Fruit fly (Drosophila melanogaster) whole organism, wandering third instar larva: ENCODE measurements around the gene CG42671.

Experiments
- Abd-B ChIP-seq: fragments of >200 bp; optimal IDR thresholded peaks from 2 replicates; lab custom pipeline; 2017; ENCODE audit warnings: missing biosample characterization, missing genetic modification characterization
- CG32264 ChIP-seq: fragments of 200-800 bp; sonication (Bioruptor generic); optimal IDR thresholded peaks from 2 replicates; lab custom pipeline; 2016; ENCODE audit warnings: missing biosample characterization, missing genetic modification characterization
- CG9705 ChIP-seq: fragments of 200-800 bp; sonication (Bioruptor generic); optimal IDR thresholded peaks from 2 replicates; lab custom pipeline; 2018; ENCODE audit warnings: missing biosample characterization, mild to moderate bottlenecking, missing genetic modification characterization
- CrebA ChIP-seq: fragments of 200-800 bp; sonication (Bioruptor generic); optimal IDR thresholded peaks from 2 replicates; lab custom pipeline; 2016; ENCODE audit warnings: missing biosample characterization, mild to moderate bottlenecking, missing genetic modification characterization, borderline replicate concordance
- Dfd ChIP-seq: fragments of >200 bp; optimal IDR thresholded peaks from 2 replicates; lab custom pipeline; 2017; ENCODE audit warnings: missing biosample characterization, missing genetic modification characterization
- Dif ChIP-seq: fragments of 200-275, 200-300 bp; sonication (Bioruptor generic); optimal IDR thresholded peaks from 2 replicates; lab custom pipeline; 2018; ENCODE audit warnings: missing biosample characterization, missing genetic modification characterization; ENCODE audit not compliant: partially characterized antibody
- GATAd ChIP-seq: sonication (Bioruptor generic); optimal IDR thresholded peaks from 2 replicates; lab custom pipeline; 2016; ENCODE audit warnings: missing biosample characterization, missing genetic modification characterization
- HLH106 ChIP-seq: fragments of 200-800 bp; optimal IDR thresholded peaks from 3 replicates; lab custom pipeline; 2019; ENCODE audit warnings: missing biosample characterization, mild to moderate bottlenecking, missing genetic modification characterization, moderate library complexity
- Hnf4 ChIP-seq: fragments of 200-800 bp; sonication (Bioruptor generic); optimal IDR thresholded peaks from 2 replicates; lab custom pipeline; 2016; ENCODE audit warnings: missing biosample characterization, mild to moderate bottlenecking, missing genetic modification characterization
- Hr78 ChIP-seq: fragments of >200 bp; optimal IDR thresholded peaks from 2 replicates; lab custom pipeline; 2017; ENCODE audit warnings: missing biosample characterization, missing genetic modification characterization
- Hr83 ChIP-seq: fragments of 200-300 bp; sonication (Bioruptor generic); optimal IDR thresholded peaks from 2 replicates; lab custom pipeline; 2016; ENCODE audit warnings: missing biosample characterization, mild to moderate bottlenecking, missing genetic modification characterization, moderate library complexity; ENCODE audit not compliant: poor library complexity, severe bottlenecking
- Jra ChIP-seq: sonication (Bioruptor generic); optimal IDR thresholded peaks from 2 replicates; lab custom pipeline; 2016; ENCODE audit warnings: missing biosample characterization, missing genetic modification characterization
- Mio ChIP-seq: sonication (Bioruptor generic); optimal IDR thresholded peaks from 2 replicates; lab custom pipeline; 2016; ENCODE audit warnings: missing biosample characterization, missing genetic modification characterization
- Myc ChIP-seq: fragments of >200 bp; optimal IDR thresholded peaks from 2 replicates; lab custom pipeline; 2017
- N ChIP-seq: fragments of >200 bp; optimal IDR thresholded peaks from 2 replicates; lab custom pipeline; 2018; ENCODE audit warnings: missing biosample characterization, missing external identifiers, missing genetic modification characterization
- OdsH ChIP-seq: fragments of 200-800 bp; sonication (Bioruptor generic); optimal IDR thresholded peaks from 2 replicates; lab custom pipeline; 2016; ENCODE audit warnings: missing biosample characterization, mild to moderate bottlenecking, missing genetic modification characterization
- Rel ChIP-seq, 2 experiments: fragments of 200-800 bp; sonication (Bioruptor generic) in 1 of 2; optimal IDR thresholded peaks; 2 replicates in 1 of 2; 3 replicates in 1 of 2; lab custom pipeline; 2016 to 2019; ENCODE audit warnings: mild to moderate bottlenecking in 2 of 2, missing biosample characterization in 2 of 2, missing genetic modification characterization in 2 of 2, moderate library complexity in 1 of 2
- Sp1 ChIP-seq: fragments of 200-800 bp; sonication (Bioruptor generic); optimal IDR thresholded peaks from 3 replicates; lab custom pipeline; 2019; ENCODE audit warnings: missing biosample characterization, mild to moderate bottlenecking, missing genetic modification characterization, moderate library complexity
- Vsx2 ChIP-seq: fragments of 200-300, 225-300 bp; sonication (Bioruptor generic); optimal IDR thresholded peaks from 2 replicates; lab custom pipeline; 2018; ENCODE audit warnings: missing biosample characterization, missing genetic modification characterization; ENCODE audit not compliant: partially characterized antibody
- br ChIP-seq: fragments of 200-800 bp; sonication (Bioruptor generic); optimal IDR thresholded peaks from 2 replicates; lab custom pipeline; 2016; ENCODE audit warnings: missing biosample characterization, missing genetic modification characterization
- brk ChIP-seq: fragments of 200-800 bp; sonication (Bioruptor generic); optimal IDR thresholded peaks from 2 replicates; lab custom pipeline; 2016; ENCODE audit warnings: missing biosample characterization, mild to moderate bottlenecking, missing genetic modification characterization
- dl ChIP-seq, 2 experiments: fragments of 175-275, 200-275 bp in 1 of 2; fragments of 200-275 bp in 1 of 2; sonication (Bioruptor generic); optimal IDR thresholded peaks; lab custom pipeline; 2018; ENCODE audit warnings: mild to moderate bottlenecking in 2 of 2, missing biosample characterization in 2 of 2, missing genetic modification characterization in 2 of 2, moderate library complexity in 2 of 2; ENCODE audit not compliant: partially characterized antibody in 2 of 2, insufficient read depth in 1 of 2
- dmrt93B ChIP-seq: fragments of 200-800 bp; sonication (Bioruptor generic); optimal IDR thresholded peaks from 2 replicates; lab custom pipeline; 2018; ENCODE audit warnings: missing biosample characterization, mild to moderate bottlenecking, missing genetic modification characterization
- dsf ChIP-seq: sonication (Bioruptor generic); optimal IDR thresholded peaks from 2 replicates; lab custom pipeline; 2016; ENCODE audit warnings: missing biosample characterization, missing genetic modification characterization, borderline replicate concordance
- ey ChIP-seq: fragments of 200-800 bp; sonication (Bioruptor generic); optimal IDR thresholded peaks from 2 replicates; lab custom pipeline; 2016; ENCODE audit warnings: missing biosample characterization, missing genetic modification characterization
- foxo ChIP-seq, 2 experiments: fragments of 200-800 bp; sonication (Bioruptor generic); optimal IDR thresholded peaks; 2 replicates in 1 of 2; 3 replicates in 1 of 2; lab custom pipeline; 2016 to 2017; ENCODE audit warnings: missing biosample characterization in 2 of 2, missing genetic modification characterization in 2 of 2
- fru ChIP-seq: fragments of 200-800 bp; sonication (Bioruptor generic); optimal IDR thresholded peaks from 3 replicates; lab custom pipeline; 2016; ENCODE audit warnings: missing biosample characterization, mild to moderate bottlenecking, missing genetic modification characterization
- h ChIP-seq: fragments of 200-800 bp; sonication (Bioruptor generic); optimal IDR thresholded peaks from 3 replicates; lab custom pipeline; 2016; ENCODE audit warnings: missing biosample characterization, mild to moderate bottlenecking, missing genetic modification characterization
- jim ChIP-seq: fragments of 175-275, 200-325 bp; sonication (Bioruptor generic); optimal IDR thresholded peaks from 2 replicates; lab custom pipeline; 2016; ENCODE audit warnings: missing biosample characterization, mild to moderate bottlenecking, missing genetic modification characterization
- lola ChIP-seq: fragments of >200 bp; optimal IDR thresholded peaks from 2 replicates; lab custom pipeline; 2017; ENCODE audit warnings: missing biosample characterization, missing genetic modification characterization
- pan ChIP-seq: fragments of >200 bp; optimal IDR thresholded peaks from 2 replicates; lab custom pipeline; 2017
- psq ChIP-seq: fragments of 200-800 bp; sonication (Bioruptor generic); optimal IDR thresholded peaks from 3 replicates; lab custom pipeline; 2017; ENCODE audit warnings: missing biosample characterization, mild to moderate bottlenecking, missing genetic modification characterization, moderate library complexity
- rgr ChIP-seq: fragments of 200-800 bp; sonication (Bioruptor generic); optimal IDR thresholded peaks from 3 replicates; lab custom pipeline; 2016; ENCODE audit warnings: missing biosample characterization, mild to moderate bottlenecking, missing genetic modification characterization
- sage ChIP-seq: fragments of 200-800 bp; sonication (Bioruptor generic); optimal IDR thresholded peaks from 2 replicates; lab custom pipeline; 2016; ENCODE audit warnings: missing biosample characterization, mild to moderate bottlenecking, missing genetic modification characterization
- sv ChIP-seq: fragments of 200-800 bp; sonication (Bioruptor generic); optimal IDR thresholded peaks from 3 replicates; lab custom pipeline; 2016; ENCODE audit warnings: missing biosample characterization, missing genetic modification characterization
- tai ChIP-seq: sonication (Bioruptor generic); optimal IDR thresholded peaks from 2 replicates; lab custom pipeline; 2016; ENCODE audit warnings: missing biosample characterization, missing genetic modification characterization
- usp ChIP-seq: fragments of >200 bp; optimal IDR thresholded peaks from 2 replicates; lab custom pipeline; 2017; ENCODE audit warnings: missing biosample characterization, missing genetic modification characterization
- woc ChIP-seq: sonication (Bioruptor generic); optimal IDR thresholded peaks from 2 replicates; lab custom pipeline; 2016; ENCODE audit warnings: missing biosample characterization, mild to moderate bottlenecking, missing genetic modification characterization

Gene CG42671

DNA sequence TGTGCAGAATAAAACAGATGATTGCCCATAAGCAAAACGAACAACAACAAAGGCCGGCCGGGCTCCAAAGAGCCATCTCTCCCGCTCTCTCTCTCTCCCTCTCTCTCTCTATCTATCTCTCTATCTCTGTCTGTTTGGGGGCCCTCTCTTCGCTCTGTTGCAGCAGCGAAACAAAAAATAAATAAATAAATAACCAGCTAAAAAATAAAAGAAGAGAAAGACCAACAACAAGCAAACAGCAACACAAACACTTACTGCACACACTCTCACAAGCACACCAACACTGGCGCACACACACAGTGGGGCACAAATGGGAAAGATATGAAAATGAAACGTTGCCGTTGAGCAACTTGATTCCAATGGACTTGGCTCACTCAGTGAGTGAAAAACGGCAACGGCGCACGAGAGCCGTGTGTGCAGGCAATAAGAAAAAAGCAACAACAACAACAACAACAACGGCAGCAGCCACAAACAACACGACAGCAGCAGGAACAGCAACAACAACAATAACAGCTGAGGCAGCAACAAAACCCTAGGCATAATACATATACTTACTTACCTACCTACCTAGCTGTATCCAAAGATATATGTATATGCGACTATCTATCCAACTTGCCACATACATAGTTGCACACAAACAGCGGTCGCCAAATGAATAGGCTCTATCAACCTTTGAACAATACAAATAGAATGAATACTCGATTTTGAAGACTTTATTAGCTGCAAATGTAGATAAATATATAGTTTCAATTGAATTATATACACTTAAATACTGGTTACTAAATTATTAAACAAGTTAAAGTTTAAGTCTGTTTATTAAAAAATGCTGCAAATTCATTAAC lies 32.0 kb downstream of the CG42671 start:
- peak; percentile 67 for TF ChIP-seq psq
- TF ChIP-seq Myc (lab: Kevin White, UChicago): no peak
- peak; percentile 12 for TF ChIP-seq jim (GFP tag; lab: Kevin White, UChicago)
- no peak for TF ChIP-seq lola (GFP tag; lab: Kevin White, UChicago)
- TF ChIP-seq Vsx2 (GFP tag; lab: Kevin White, UChicago): peak; percentile 51
- TF ChIP-seq brk (GFP tag; lab: Kevin White, UChicago): peak; percentile 83
- peak; percentile 66 for TF ChIP-seq Hnf4
- TF ChIP-seq ey: no peak
- TF ChIP-seq usp (GFP tag; lab: Kevin White, UChicago): no peak
- peak; percentile 87 for TF ChIP-seq Dif (GFP tag; lab: Kevin White, UChicago)
- TF ChIP-seq h (GFP tag; lab: Kevin White, UChicago): peak; percentile 81
- no peak for TF ChIP-seq Dfd (GFP tag; lab: Kevin White, UChicago)
- TF ChIP-seq Sp1 (GFP tag; lab: Kevin White, UChicago): peak; percentile 92
- no peak for TF ChIP-seq dsf (GFP tag; lab: Kevin White, UChicago)
- peak; percentile 57 for TF ChIP-seq Jra (GFP tag; lab: Kevin White, UChicago)
- TF ChIP-seq tai (GFP tag; lab: Kevin White, UChicago): peak; percentile 33
- no peak for TF ChIP-seq Mio
- TF ChIP-seq pan: no peak
- TF ChIP-seq dl (GFP tag; optimal IDR thresholded peaks at IDR 0.05; lab: Kevin White, UChicago; ENCODE audit: insufficient read depth in 1 of 2, partially characterized antibody in 2 of 2): peak; percentile 37 to 77
- TF ChIP-seq dmrt93B (GFP tag; lab: Kevin White, UChicago): peak; percentile 49
- TF ChIP-seq Hr78 (GFP tag; lab: Kevin White, UChicago): no peak
- peak; percentile 88 for TF ChIP-seq Rel (GFP tag; optimal IDR thresholded peaks at IDR 0.05; lab: Kevin White, UChicago)
- TF ChIP-seq Rel (tag; optimal IDR thresholded peaks at IDR 0.05; lab: Kevin White, UChicago): peak; percentile 74
- TF ChIP-seq rgr (GFP tag; lab: Kevin White, UChicago): peak; percentile 48
- TF ChIP-seq fru (GFP tag; lab: Kevin White, UChicago): peak; percentile 89
- TF ChIP-seq N (GFP tag; lab: Kevin White, UChicago): no peak
- peak; percentile 41 for TF ChIP-seq woc (GFP tag; lab: Kevin White, UChicago)
- TF ChIP-seq foxo (GFP tag; optimal IDR thresholded peaks at IDR 0.05; lab: Kevin White, UChicago): peak; percentile 44 to 50
- peak; percentile 72 for TF ChIP-seq Hr83 (GFP tag; lab: Kevin White, UChicago)
- peak; percentile 45 for TF ChIP-seq CG32264 (GFP tag; lab: Kevin White, UChicago)
- peak; percentile 76 for TF ChIP-seq OdsH (GFP tag; lab: Kevin White, UChicago)
- TF ChIP-seq sage (GFP tag; lab: Kevin White, UChicago): peak; percentile 90
- TF ChIP-seq Abd-B (GFP tag; lab: Kevin White, UChicago): no peak
- TF ChIP-seq HLH106 (tag; lab: Kevin White, UChicago): peak; percentile 45
- peak; percentile 79 for TF ChIP-seq br
- no peak for TF ChIP-seq GATAd (GFP tag; lab: Kevin White, UChicago)
- peak; percentile 95 for TF ChIP-seq CrebA (GFP tag; lab: Kevin White, UChicago)
- peak; percentile 61 for TF ChIP-seq CG9705 (GFP tag; lab: Kevin White, UChicago)
- no peak for TF ChIP-seq sv
